Worm (Caenorhabditis elegans) whole organism, L4 larva: Measurements from ENCODE around the gene htrl-1.

ENCODE experiments used
- D1046.2 ChIP-seq: fragments of 200-800 bp; sonication (Bioruptor generic); IDR thresholded peaks from 2 replicates; pipeline ENCODE4 v1.3.6; 2022; ENCODE audit warnings: missing genetic modification characterization, missing compliant biosample characterization
- F10B5.3 ChIP-seq: sonication (generic microtip); optimal IDR thresholded peaks from 2 replicates; lab custom pipeline; 2016; ENCODE audit warnings: mild to moderate bottlenecking, missing genetic modification characterization, missing compliant biosample characterization
- R02D3.7 ChIP-seq: fragments of 150-350 bp; sonication (generic microtip); optimal IDR thresholded peaks from 3 replicates; lab custom pipeline; 2014; ENCODE audit warnings: missing biosample characterization, missing genetic modification characterization
- Y105C5A.15 ChIP-seq: fragments of 200-800 bp; sonication (Bioruptor generic); IDR thresholded peaks from 2 replicates; pipeline ENCODE4 v1.3.6; 2022; ENCODE audit warnings: missing genetic modification characterization, missing compliant biosample characterization
- Y5F2A.4 ChIP-seq: fragments of 200-800 bp; sonication (Bioruptor generic); optimal IDR thresholded peaks from 2 replicates; lab custom pipeline; 2018; ENCODE audit warnings: mild to moderate bottlenecking, missing genetic modification characterization, missing compliant biosample characterization
- Y75B8A.6 ChIP-seq: fragments of 200-800 bp; sonication (Bioruptor generic); IDR thresholded peaks from 2 replicates; pipeline ENCODE4 v1.3.6; 2022; ENCODE audit warnings: missing genetic modification reagents, missing genetic modification characterization, missing compliant biosample characterization
- ZK546.5 ChIP-seq, 2 experiments: sonication (generic microtip); optimal IDR thresholded peaks; 2 replicates each; lab custom pipeline; 2017; ENCODE audit warnings: missing biosample characterization in 2 of 2, missing genetic modification characterization in 2 of 2
- aha-1 ChIP-seq: fragments of 150-350 bp; peaks from one replicate; lab custom pipeline; 2014; ENCODE audit warnings: missing biosample characterization, missing genetic modification characterization
- ceh-20 ChIP-seq: fragments of 200-800 bp; sonication (Bioruptor generic); IDR thresholded peaks from 2 replicates; pipeline ENCODE4 v1.3.6; 2022; ENCODE audit warnings: missing genetic modification reagents, missing genetic modification characterization, missing compliant biosample characterization
- ceh-62 ChIP-seq: sonication (generic microtip); optimal IDR thresholded peaks from 2 replicates; lab custom pipeline; 2017; ENCODE audit warnings: missing biosample characterization, missing genetic modification characterization
- cey-2 ChIP-seq: sonication (generic microtip); optimal IDR thresholded peaks from 3 replicates; lab custom pipeline; 2017; ENCODE audit warnings: missing genetic modification characterization, mild to moderate bottlenecking, missing compliant biosample characterization, antibody characterized with exemption, borderline replicate concordance; ENCODE audit not compliant: insufficient read depth
- daf-16 ChIP-seq, 3 experiments: sonication (generic microtip); optimal IDR thresholded peaks; 2 replicates each; lab custom pipeline; 2016 to 2017; ENCODE audit warnings: missing genetic modification characterization in 3 of 3, missing genetic modification reagents in 3 of 3, mild to moderate bottlenecking in 2 of 3, missing compliant biosample characterization in 2 of 3, missing biosample characterization in 1 of 3, moderate library complexity in 1 of 3
- dmd-6 ChIP-seq: fragments of 200-800 bp; sonication (Bioruptor generic); IDR thresholded peaks from 2 replicates; pipeline ENCODE4 v1.3.6; 2022; ENCODE audit warnings: missing genetic modification reagents, missing genetic modification characterization, missing compliant biosample characterization
- dve-1 ChIP-seq: sonication (generic microtip); optimal IDR thresholded peaks from 2 replicates; lab custom pipeline; 2017; ENCODE audit warnings: antibody characterized with exemption, mild to moderate bottlenecking, missing genetic modification characterization, missing compliant biosample characterization; ENCODE audit not compliant: insufficient read depth
- egl-27 ChIP-seq: sonication (generic microtip); optimal IDR thresholded peaks from 3 replicates; lab custom pipeline; 2017; ENCODE audit warnings: missing biosample characterization, missing genetic modification reagents, missing genetic modification characterization
- egl-43 ChIP-seq: fragments of 200-800 bp; sonication (Bioruptor generic); IDR thresholded peaks from 2 replicates; pipeline ENCODE4 v1.3.6; 2022; ENCODE audit warnings: missing genetic modification reagents, missing genetic modification characterization, missing compliant biosample characterization
- hlh-30 ChIP-seq: sonication (generic microtip); optimal IDR thresholded peaks from 2 replicates; lab custom pipeline; 2017; ENCODE audit warnings: antibody characterized with exemption, mild to moderate bottlenecking, missing genetic modification characterization, missing compliant biosample characterization; ENCODE audit not compliant: insufficient read depth
- lim-7 ChIP-seq: fragments of 200-800 bp; sonication (Bioruptor generic); IDR thresholded peaks from 2 replicates; pipeline ENCODE4 v1.3.6; 2022; ENCODE audit warnings: missing genetic modification characterization, missing compliant biosample characterization
- lin-1 ChIP-seq: fragments of 200-800 bp; sonication (Bioruptor generic); IDR thresholded peaks from 2 replicates; pipeline ENCODE4 v1.3.6; 2022; ENCODE audit warnings: missing genetic modification reagents, missing genetic modification characterization, missing compliant biosample characterization
- lin-13 ChIP-seq: fragments of 150-350 bp; optimal IDR thresholded peaks from 2 replicates; lab custom pipeline; 2014; ENCODE audit warnings: missing biosample characterization, missing genetic modification reagents, missing genetic modification characterization
- lsy-2 ChIP-seq, 2 experiments: fragments of 150-350 bp in 1 of 2; sonication (generic microtip) in 1 of 2; optimal IDR thresholded peaks; 2 replicates each; lab custom pipeline; 2014 to 2017; ENCODE audit warnings: missing biosample characterization in 2 of 2, missing genetic modification characterization in 2 of 2
- mdl-1 ChIP-seq, 2 experiments: fragments of 150-350 bp in 1 of 2; sonication (generic microtip) in 1 of 2; optimal IDR thresholded peaks; 2 replicates each; lab custom pipeline; 2014 to 2017; ENCODE audit warnings: missing biosample characterization in 2 of 2, missing genetic modification characterization in 2 of 2
- mes-2 ChIP-seq: sonication (generic microtip); optimal IDR thresholded peaks from 2 replicates; lab custom pipeline; 2016; ENCODE audit warnings: missing genotype, mild to moderate bottlenecking, missing genetic modification characterization, missing compliant biosample characterization; ENCODE audit not compliant: poor library complexity, severe bottlenecking
- mxl-3 ChIP-seq: fragments of 200-800 bp; sonication (Bioruptor generic); optimal IDR thresholded peaks from 2 replicates; lab custom pipeline; 2018; ENCODE audit warnings: mild to moderate bottlenecking, missing genetic modification characterization, missing compliant biosample characterization
- nhr-102 ChIP-seq: sonication (generic microtip); optimal IDR thresholded peaks from 2 replicates; lab custom pipeline; 2016; ENCODE audit warnings: mild to moderate bottlenecking, missing genetic modification characterization, moderate library complexity, missing compliant biosample characterization
- nhr-11 ChIP-seq: fragments of 150-350 bp; optimal IDR thresholded peaks from 2 replicates; lab custom pipeline; 2014; ENCODE audit warnings: missing biosample characterization, missing genetic modification characterization
- nhr-237 ChIP-seq: sonication (generic microtip); optimal IDR thresholded peaks from 2 replicates; lab custom pipeline; 2017; ENCODE audit warnings: missing biosample characterization, missing genetic modification characterization
- nhr-25 ChIP-seq: sonication (generic microtip); optimal IDR thresholded peaks from 2 replicates; lab custom pipeline; 2017; ENCODE audit warnings: missing genetic modification characterization, mild to moderate bottlenecking, missing compliant biosample characterization, antibody characterized with exemption, moderate library complexity, borderline replicate concordance; ENCODE audit not compliant: insufficient read depth
- nhr-76 ChIP-seq: fragments of 150-350 bp; optimal IDR thresholded peaks from 2 replicates; lab custom pipeline; 2014; ENCODE audit warnings: missing biosample characterization, missing genetic modification characterization
- pha-4 ChIP-seq, 2 experiments: fragments of 150-350 bp in 1 of 2; fragments of 200-800 bp in 1 of 2; sonication (Bioruptor generic) in 1 of 2; IDR thresholded peaks in 1 of 2; optimal IDR thresholded peaks in 1 of 2; 2 replicates each; pipeline versions ENCODE4 v1.3.6 to Lab custom; 2014 to 2022; ENCODE audit warnings: missing genetic modification characterization in 2 of 2, missing genetic modification reagents in 2 of 2, missing biosample characterization in 1 of 2, missing compliant biosample characterization in 1 of 2
- php-3 ChIP-seq: fragments of 200-800 bp; sonication (Bioruptor generic); IDR thresholded peaks from 2 replicates; pipeline ENCODE4 v1.3.6; 2022; ENCODE audit warnings: missing genetic modification reagents, missing genetic modification characterization, missing compliant biosample characterization
- sdz-12 ChIP-seq: fragments of 200-800 bp; sonication (Bioruptor generic); optimal IDR thresholded peaks from 2 replicates; lab custom pipeline; 2018; ENCODE audit warnings: mild to moderate bottlenecking, missing genetic modification characterization, missing compliant biosample characterization
- skn-1 ChIP-seq: fragments of 150-350 bp; optimal IDR thresholded peaks from 2 replicates; lab custom pipeline; 2014; ENCODE audit warnings: missing biosample characterization, missing genetic modification characterization
- spr-1 ChIP-seq: sonication (generic microtip); optimal IDR thresholded peaks from 2 replicates; lab custom pipeline; 2016; ENCODE audit warnings: mild to moderate bottlenecking, missing genetic modification characterization, missing compliant biosample characterization
- spr-3 ChIP-seq: fragments of 200-800 bp; sonication (Bioruptor generic); optimal IDR thresholded peaks from 2 replicates; lab custom pipeline; 2018; ENCODE audit warnings: mild to moderate bottlenecking, missing genetic modification characterization, missing compliant biosample characterization
- tag-97 ChIP-seq: fragments of 200-800 bp; sonication (Bioruptor generic); IDR thresholded peaks from 2 replicates; pipeline ENCODE4 v1.3.6; 2022; ENCODE audit warnings: missing genetic modification characterization, missing compliant biosample characterization
- tra-1 ChIP-seq: fragments of 200-800 bp; sonication (Bioruptor generic); IDR thresholded peaks from 2 replicates; pipeline ENCODE4 v1.3.6; 2022; ENCODE audit warnings: missing genetic modification reagents, missing genetic modification characterization, missing compliant biosample characterization
- unc-62 ChIP-seq, 3 experiments: fragments of 150-350 bp in 1 of 3; sonication (generic microtip); optimal IDR thresholded peaks in 2 of 3; peaks in 1 of 3; 1 replicate in 1 of 3; 2 replicates in 2 of 3; lab custom pipeline; 2014 to 2017; ENCODE audit warnings: missing biosample characterization in 3 of 3, missing genetic modification characterization in 3 of 3, missing genetic modification reagents in 3 of 3, missing genotype in 1 of 3
- zfp-3 ChIP-seq: fragments of 200-800 bp; sonication (Bioruptor generic); conservative IDR thresholded peaks from 2 replicates; pipeline ENCODE4 v1.3.6; 2022; ENCODE audit warnings: missing genetic modification reagents, missing genetic modification characterization, missing compliant biosample characterization
- ztf-7 ChIP-seq: fragments of 150-350 bp; optimal IDR thresholded peaks from 2 replicates; lab custom pipeline; 2014; ENCODE audit warnings: missing biosample characterization, missing genetic modification characterization

The htrl-1 gene

ce11 chrV:11534495-11535189 lies 38.5 kb upstream of the htrl-1 start (continued):
- TF ChIP-seq spr-1 (tag; lab: Kevin White, UChicago): no peak
- no peak for TF ChIP-seq lim-7 (GFP tag; lab: Robert Waterston, UW)
- no peak for TF ChIP-seq nhr-237 (tag; lab: Kevin White, UChicago)
- no peak for TF ChIP-seq tra-1 (GFP tag; lab: Robert Waterston, UW)
- TF ChIP-seq Y5F2A.4 (GFP tag; lab: Kevin White, UChicago): no peak
- TF ChIP-seq spr-3 (GFP tag; lab: Kevin White, UChicago): no peak
- no peak for TF ChIP-seq sdz-12 (GFP tag; lab: Kevin White, UChicago)
- no peak for TF ChIP-seq ztf-7
- TF ChIP-seq ZK546.5 (tag; optimal IDR thresholded peaks at IDR 0.05; lab: Kevin White, UChicago): no peak
- no peak for TF ChIP-seq nhr-25 (tag; lab: Kevin White, UChicago)
- TF ChIP-seq F10B5.3: no peak
- TF ChIP-seq Y75B8A.6 (GFP tag; lab: Robert Waterston, UW): no peak
- peak in 1 of 2 experiments; percentile 79 for TF ChIP-seq unc-62 (GFP tag; optimal IDR thresholded peaks at IDR 0.05 in 1 of 2; lab: Kevin White, UChicago)
- no peak for TF ChIP-seq unc-62 (tag; optimal IDR thresholded peaks at IDR 0.05; lab: Kevin White, UChicago)
- peak; percentile 78 for TF ChIP-seq cey-2
- TF ChIP-seq mes-2 (tag; lab: Kevin White, UChicago): peak; percentile 47
- no peak for TF ChIP-seq egl-43 (GFP tag; lab: Robert Waterston, UW)
- no peak for TF ChIP-seq Y105C5A.15 (GFP tag; lab: Robert Waterston, UW)
- TF ChIP-seq nhr-102 (tag; lab: Kevin White, UChicago): no peak
- no peak for TF ChIP-seq D1046.2 (GFP tag; lab: Robert Waterston, UW)
- TF ChIP-seq php-3 (GFP tag; lab: Robert Waterston, UW): 0 out of 2 replicates have a peak, but pooled peaks have one; percentile 28
- TF ChIP-seq tag-97 (GFP tag; lab: Robert Waterston, UW): no peak
- peak; percentile 66 for TF ChIP-seq dmd-6 (GFP tag; lab: Robert Waterston, UW)
- no peak for TF ChIP-seq ceh-20
- TF ChIP-seq lin-1 (GFP tag; lab: Robert Waterston, UW): no peak
- peak; percentile 50 for TF ChIP-seq mxl-3 (GFP tag; lab: Kevin White, UChicago)
- no peak for TF ChIP-seq ceh-62 (tag; lab: Kevin White, UChicago)
- TF ChIP-seq hlh-30 (tag; lab: Kevin White, UChicago): peak; percentile 85
- TF ChIP-seq egl-27 (tag; lab: Kevin White, UChicago): no peak
- 0 out of 2 replicates have a peak, but pooled peaks have one; percentile 25 for TF ChIP-seq zfp-3 (GFP tag; lab: Robert Waterston, UW)
- TF ChIP-seq R02D3.7 (tag; lab: Kevin White, UChicago): no peak
- TF ChIP-seq lin-13: no peak
- no peak for TF ChIP-seq skn-1 (tag; lab: Kevin White, UChicago)
- peak; percentile 77 for TF ChIP-seq dve-1 (tag; lab: Kevin White, UChicago)
- no peak for TF ChIP-seq nhr-11 (tag; lab: Kevin White, UChicago)
- peak in 1 of 2 experiments; percentile 59 for TF ChIP-seq mdl-1 (tag; optimal IDR thresholded peaks at IDR 0.05; lab: Kevin White, UChicago)
- TF ChIP-seq nhr-76: no peak

- TF ChIP-seq lsy-2 (tag; optimal IDR thresholded peaks at IDR 0.05; lab: Kevin White, UChicago): no peak
- TF ChIP-seq ZK546.5 (tag; optimal IDR thresholded peaks at IDR 0.05; lab: Kevin White, UChicago): no peak
- TF ChIP-seq aha-1 (tag; lab: Kevin White, UChicago): peak; percentile 93
- TF ChIP-seq unc-62 (GFP tag; optimal IDR thresholded peaks at IDR 0.05 in 1 of 2; lab: Kevin White, UChicago): peak in 1 of 2 experiments; percentile 93
- no peak for TF ChIP-seq unc-62 (tag; optimal IDR thresholded peaks at IDR 0.05; lab: Kevin White, UChicago)
- no peak for TF ChIP-seq F10B5.3
- TF ChIP-seq ztf-7: no peak
- peak in 1 of 2 experiments; percentile 29 for TF ChIP-seq daf-16 (GFP tag; optimal IDR thresholded peaks at IDR 0.05; lab: Kevin White, UChicago)
- no peak for TF ChIP-seq daf-16 (tag; optimal IDR thresholded peaks at IDR 0.05; lab: Kevin White, UChicago)
- TF ChIP-seq D1046.2 (GFP tag; lab: Robert Waterston, UW): 0 out of 2 replicates have a peak, but pooled peaks have one; percentile 51
- TF ChIP-seq pha-4 (GFP tag; IDR thresholded peaks at IDR 0.05; lab: Robert Waterston, UW): 0 out of 2 replicates have a peak, but pooled peaks have one; percentile 39
- no peak for TF ChIP-seq pha-4 (tag; optimal IDR thresholded peaks at IDR 0.05; lab: Kevin White, UChicago)
Observed at ce11 chrV:11533365-11533949, 37.3 kb upstream of the htrl-1 start.
